Worm (Caenorhabditis elegans) whole organism, L4 larva: Measurements from ENCODE around the gene rsp-2.

Experiments
- F37D6.2 ChIP-seq: sonication (generic microtip); optimal IDR thresholded peaks from 2 replicates; lab custom pipeline; 2016; ENCODE audit warnings: mild to moderate bottlenecking, missing genetic modification characterization, missing compliant biosample characterization
- F49E8.2 ChIP-seq: sonication (generic microtip); optimal IDR thresholded peaks from 2 replicates; lab custom pipeline; 2016; ENCODE audit warnings: missing compliant biosample characterization, mild to moderate bottlenecking, missing genetic modification characterization, borderline replicate concordance
- T20F7.1 ChIP-seq: fragments of 200-800 bp; sonication (Bioruptor generic); optimal IDR thresholded peaks from 2 replicates; lab custom pipeline; 2018; ENCODE audit warnings: mild to moderate bottlenecking, missing genetic modification characterization, missing compliant biosample characterization
- T26A8.4 ChIP-seq: fragments of 200-800 bp; sonication (Bioruptor generic); IDR thresholded peaks from 2 replicates; pipeline ENCODE4 v1.3.6; 2022; ENCODE audit warnings: missing genetic modification characterization, missing compliant biosample characterization
- Y48G9A.11 ChIP-seq: fragments of 200-800 bp; sonication (Bioruptor generic); IDR thresholded peaks from 2 replicates; pipeline ENCODE4 v1.3.6; 2022; ENCODE audit warnings: missing genetic modification reagents, missing genetic modification characterization, missing compliant biosample characterization
- Y5F2A.4 ChIP-seq: fragments of 200-800 bp; sonication (Bioruptor generic); optimal IDR thresholded peaks from 2 replicates; lab custom pipeline; 2018; ENCODE audit warnings: mild to moderate bottlenecking, missing genetic modification characterization, missing compliant biosample characterization
- Y75B8A.6 ChIP-seq: fragments of 200-800 bp; sonication (Bioruptor generic); IDR thresholded peaks from 2 replicates; pipeline ENCODE4 v1.3.6; 2022; ENCODE audit warnings: missing genetic modification reagents, missing genetic modification characterization, missing compliant biosample characterization
- aha-1 ChIP-seq: fragments of 150-350 bp; peaks from one replicate; lab custom pipeline; 2014; ENCODE audit warnings: missing biosample characterization, missing genetic modification characterization
- aly-2 ChIP-seq: sonication (generic microtip); optimal IDR thresholded peaks from 2 replicates; lab custom pipeline; 2018; ENCODE audit warnings: missing biosample characterization, missing genetic modification characterization
- arid-1 ChIP-seq: fragments of 200-800 bp; sonication (Bioruptor generic); conservative IDR thresholded peaks from 2 replicates; pipeline ENCODE4 v1.3.6; 2022; ENCODE audit warnings: missing genetic modification reagents, missing genetic modification characterization, missing compliant biosample characterization
- ceh-20 ChIP-seq: fragments of 200-800 bp; sonication (Bioruptor generic); IDR thresholded peaks from 2 replicates; pipeline ENCODE4 v1.3.6; 2022; ENCODE audit warnings: missing genetic modification reagents, missing genetic modification characterization, missing compliant biosample characterization
- ceh-32 ChIP-seq: sonication (generic microtip); optimal IDR thresholded peaks from 2 replicates; lab custom pipeline; 2016; ENCODE audit warnings: mild to moderate bottlenecking, missing genetic modification characterization, missing compliant biosample characterization; ENCODE audit not compliant: poor library complexity
- ceh-62 ChIP-seq: sonication (generic microtip); optimal IDR thresholded peaks from 2 replicates; lab custom pipeline; 2017; ENCODE audit warnings: missing biosample characterization, missing genetic modification characterization
- ceh-82 ChIP-seq: sonication (generic microtip); optimal IDR thresholded peaks from 2 replicates; lab custom pipeline; 2017; ENCODE audit warnings: missing biosample characterization, missing genetic modification characterization
- ctbp-1 ChIP-seq: fragments of 200-800 bp; sonication (Bioruptor generic); IDR thresholded peaks from 2 replicates; pipeline ENCODE4 v1.3.6; 2022; ENCODE audit warnings: missing genetic modification reagents, missing genetic modification characterization, missing compliant biosample characterization
- daf-16 ChIP-seq, 3 experiments: sonication (generic microtip); optimal IDR thresholded peaks; 2 replicates each; lab custom pipeline; 2016 to 2017; ENCODE audit warnings: missing genetic modification characterization in 3 of 3, missing genetic modification reagents in 3 of 3, mild to moderate bottlenecking in 2 of 3, missing compliant biosample characterization in 2 of 3, missing biosample characterization in 1 of 3, moderate library complexity in 1 of 3
- dmd-6 ChIP-seq: fragments of 200-800 bp; sonication (Bioruptor generic); IDR thresholded peaks from 2 replicates; pipeline ENCODE4 v1.3.6; 2022; ENCODE audit warnings: missing genetic modification reagents, missing genetic modification characterization, missing compliant biosample characterization
- dpl-1 ChIP-seq: fragments of 150-350 bp; optimal IDR thresholded peaks from 2 replicates; lab custom pipeline; 2014; ENCODE audit warnings: missing biosample characterization, missing genetic modification reagents, missing genetic modification characterization
- egl-43 ChIP-seq: fragments of 200-800 bp; sonication (Bioruptor generic); IDR thresholded peaks from 2 replicates; pipeline ENCODE4 v1.3.6; 2022; ENCODE audit warnings: missing genetic modification reagents, missing genetic modification characterization, missing compliant biosample characterization
- fos-1 ChIP-seq: fragments of 150-350 bp; optimal IDR thresholded peaks from 2 replicates; lab custom pipeline; 2014; ENCODE audit warnings: missing biosample characterization, missing genetic modification characterization
- gei-8 ChIP-seq: fragments of 200-800 bp; sonication (Bioruptor generic); optimal IDR thresholded peaks from 2 replicates; lab custom pipeline; 2018; ENCODE audit warnings: mild to moderate bottlenecking, missing genetic modification characterization, missing compliant biosample characterization
- hif-1 ChIP-seq, 2 experiments: sonication (generic microtip); optimal IDR thresholded peaks; 2 replicates each; lab custom pipeline; 2016 to 2017; ENCODE audit warnings: missing compliant biosample characterization in 2 of 2, missing genetic modification characterization in 2 of 2, missing genetic modification reagents in 2 of 2, missing genotype in 2 of 2, mild to moderate bottlenecking in 1 of 2
- hlh-11 ChIP-seq: fragments of 200-800 bp; sonication (Bioruptor generic); optimal IDR thresholded peaks from 2 replicates; lab custom pipeline; 2018; ENCODE audit warnings: mild to moderate bottlenecking, missing genetic modification characterization, missing compliant biosample characterization
- hmg-1.1 ChIP-seq: fragments of 200-800 bp; sonication (Bioruptor generic); IDR thresholded peaks from 2 replicates; pipeline ENCODE4 v1.3.6; 2022; ENCODE audit warnings: missing genetic modification reagents, missing genetic modification characterization, missing compliant biosample characterization
- lim-7 ChIP-seq: fragments of 200-800 bp; sonication (Bioruptor generic); IDR thresholded peaks from 2 replicates; pipeline ENCODE4 v1.3.6; 2022; ENCODE audit warnings: missing genetic modification characterization, missing compliant biosample characterization
- lin-1 ChIP-seq: fragments of 200-800 bp; sonication (Bioruptor generic); IDR thresholded peaks from 2 replicates; pipeline ENCODE4 v1.3.6; 2022; ENCODE audit warnings: missing genetic modification reagents, missing genetic modification characterization, missing compliant biosample characterization
- lin-13 ChIP-seq: fragments of 150-350 bp; optimal IDR thresholded peaks from 2 replicates; lab custom pipeline; 2014; ENCODE audit warnings: missing biosample characterization, missing genetic modification reagents, missing genetic modification characterization
- madf-9 ChIP-seq: fragments of 200-800 bp; sonication (Bioruptor generic); conservative IDR thresholded peaks from 2 replicates; pipeline ENCODE4 v1.3.6; 2022; ENCODE audit warnings: missing genetic modification reagents, missing genetic modification characterization, missing compliant biosample characterization
- mdt-29 ChIP-seq: fragments of 200-800 bp; sonication (Bioruptor generic); IDR thresholded peaks from 2 replicates; pipeline ENCODE4 v1.3.6; 2022; ENCODE audit warnings: missing genetic modification reagents, missing genetic modification characterization, missing compliant biosample characterization
- mes-2 ChIP-seq: sonication (generic microtip); optimal IDR thresholded peaks from 2 replicates; lab custom pipeline; 2016; ENCODE audit warnings: missing genotype, mild to moderate bottlenecking, missing genetic modification characterization, missing compliant biosample characterization; ENCODE audit not compliant: poor library complexity, severe bottlenecking
- mxl-3 ChIP-seq: fragments of 200-800 bp; sonication (Bioruptor generic); optimal IDR thresholded peaks from 2 replicates; lab custom pipeline; 2018; ENCODE audit warnings: mild to moderate bottlenecking, missing genetic modification characterization, missing compliant biosample characterization
- nhr-102 ChIP-seq: sonication (generic microtip); optimal IDR thresholded peaks from 2 replicates; lab custom pipeline; 2016; ENCODE audit warnings: mild to moderate bottlenecking, missing genetic modification characterization, moderate library complexity, missing compliant biosample characterization
- nhr-237 ChIP-seq: sonication (generic microtip); optimal IDR thresholded peaks from 2 replicates; lab custom pipeline; 2017; ENCODE audit warnings: missing biosample characterization, missing genetic modification characterization
- nhr-25 ChIP-seq: sonication (generic microtip); optimal IDR thresholded peaks from 2 replicates; lab custom pipeline; 2017; ENCODE audit warnings: missing genetic modification characterization, mild to moderate bottlenecking, missing compliant biosample characterization, antibody characterized with exemption, moderate library complexity, borderline replicate concordance; ENCODE audit not compliant: insufficient read depth
- nhr-28 ChIP-seq: fragments of 150-350 bp; optimal IDR thresholded peaks from 2 replicates; lab custom pipeline; 2014; ENCODE audit warnings: missing biosample characterization, missing genetic modification characterization
- nhr-77 ChIP-seq: fragments of 150-350 bp; optimal IDR thresholded peaks from 2 replicates; lab custom pipeline; 2014; ENCODE audit warnings: missing biosample characterization, missing genetic modification characterization
- pha-4 ChIP-seq, 2 experiments: fragments of 150-350 bp in 1 of 2; fragments of 200-800 bp in 1 of 2; sonication (Bioruptor generic) in 1 of 2; IDR thresholded peaks in 1 of 2; optimal IDR thresholded peaks in 1 of 2; 2 replicates each; pipeline versions ENCODE4 v1.3.6 to Lab custom; 2014 to 2022; ENCODE audit warnings: missing genetic modification characterization in 2 of 2, missing genetic modification reagents in 2 of 2, missing biosample characterization in 1 of 2, missing compliant biosample characterization in 1 of 2
- php-3 ChIP-seq: fragments of 200-800 bp; sonication (Bioruptor generic); IDR thresholded peaks from 2 replicates; pipeline ENCODE4 v1.3.6; 2022; ENCODE audit warnings: missing genetic modification reagents, missing genetic modification characterization, missing compliant biosample characterization
- pqm-1 ChIP-seq: sonication (generic microtip); optimal IDR thresholded peaks from 2 replicates; lab custom pipeline; 2017; ENCODE audit warnings: missing biosample characterization, missing genetic modification characterization
- saeg-2 ChIP-seq: fragments of 200-800 bp; sonication (Bioruptor generic); IDR thresholded peaks from 2 replicates; pipeline ENCODE4 v1.3.6; 2022; ENCODE audit warnings: missing genetic modification reagents, missing genetic modification characterization, missing compliant biosample characterization
- set-16 ChIP-seq: fragments of 200-800 bp; sonication (Bioruptor generic); IDR thresholded peaks from 2 replicates; pipeline ENCODE4 v1.3.6; 2022; ENCODE audit warnings: missing genetic modification reagents, missing genetic modification characterization, missing compliant biosample characterization
- skn-1 ChIP-seq: fragments of 150-350 bp; optimal IDR thresholded peaks from 2 replicates; lab custom pipeline; 2014; ENCODE audit warnings: missing biosample characterization, missing genetic modification characterization
- snpc-1.2 ChIP-seq: fragments of 200-800 bp; sonication (Bioruptor generic); IDR thresholded peaks from 2 replicates; pipeline ENCODE4 v1.3.6; 2022; ENCODE audit warnings: missing genetic modification reagents, missing genetic modification characterization, missing compliant biosample characterization
- spr-3 ChIP-seq: fragments of 200-800 bp; sonication (Bioruptor generic); optimal IDR thresholded peaks from 2 replicates; lab custom pipeline; 2018; ENCODE audit warnings: mild to moderate bottlenecking, missing genetic modification characterization, missing compliant biosample characterization
- tag-97 ChIP-seq: fragments of 200-800 bp; sonication (Bioruptor generic); IDR thresholded peaks from 2 replicates; pipeline ENCODE4 v1.3.6; 2022; ENCODE audit warnings: missing genetic modification characterization, missing compliant biosample characterization
- tra-1 ChIP-seq: fragments of 200-800 bp; sonication (Bioruptor generic); IDR thresholded peaks from 2 replicates; pipeline ENCODE4 v1.3.6; 2022; ENCODE audit warnings: missing genetic modification reagents, missing genetic modification characterization, missing compliant biosample characterization
- unc-130 ChIP-seq: sonication (generic microtip); optimal IDR thresholded peaks from 2 replicates; lab custom pipeline; 2016; ENCODE audit warnings: missing genetic modification reagents, missing genetic modification characterization, missing compliant biosample characterization
- ztf-11 ChIP-seq: fragments of 150-350 bp; optimal IDR thresholded peaks from 2 replicates; lab custom pipeline; 2014; ENCODE audit warnings: missing biosample characterization, missing genetic modification characterization
- ztf-7 ChIP-seq: fragments of 150-350 bp; optimal IDR thresholded peaks from 2 replicates; lab custom pipeline; 2014; ENCODE audit warnings: missing biosample characterization, missing genetic modification characterization

Gene rsp-2

ce11 chrII:11464427-11464944 is 11.7 kb upstream of the rsp-2 start, which contains the start of the genes aars-1 and rga-1:
Gene aars-1 (minus strand): TSS chrII:11464497.
Gene rga-1 (plus strand): TSS chrII:11464894.
- TF ChIP-seq Y75B8A.6 (GFP tag; lab: Robert Waterston, UW) = no peak
- 0 out of 2 replicates have a peak, but pooled peaks have one; percentile 12 for TF ChIP-seq arid-1 (GFP tag; lab: Robert Waterston, UW)
- TF ChIP-seq dmd-6 (GFP tag; lab: Robert Waterston, UW) = peak; percentile 81
- TF ChIP-seq fos-1 (tag; lab: Kevin White, UChicago) = no peak
- 0 out of 2 replicates have a peak, but pooled peaks have one; percentile 23 for TF ChIP-seq saeg-2 (GFP tag; lab: Robert Waterston, UW)
- no peak for TF ChIP-seq F37D6.2
- no peak for TF ChIP-seq tag-97 (GFP tag; lab: Robert Waterston, UW)
- no peak for TF ChIP-seq set-16
- peak; percentile 22 for TF ChIP-seq lin-13 (GFP tag; lab: Kevin White, UChicago)
- peak; percentile 74 for TF ChIP-seq php-3 (GFP tag; lab: Robert Waterston, UW)
- TF ChIP-seq lin-1 (GFP tag; lab: Robert Waterston, UW) = peak; percentile 94
- TF ChIP-seq ceh-32 (tag; lab: Kevin White, UChicago) = no peak
- no peak for TF ChIP-seq Y5F2A.4 (GFP tag; lab: Kevin White, UChicago)
- no peak for TF ChIP-seq ceh-82 (tag; lab: Kevin White, UChicago)
- peak; percentile 56 for TF ChIP-seq T20F7.1 (GFP tag; lab: Kevin White, UChicago)
- TF ChIP-seq skn-1 (tag; lab: Kevin White, UChicago) = no peak
- peak; percentile 20 for TF ChIP-seq nhr-77 (tag; lab: Kevin White, UChicago)
- TF ChIP-seq egl-43 = no peak
- no peak for TF ChIP-seq unc-130 (GFP tag; lab: Kevin White, UChicago)
- no peak for TF ChIP-seq aly-2 (tag; lab: Kevin White, UChicago)
- TF ChIP-seq tra-1 (GFP tag; lab: Robert Waterston, UW) = peak; percentile 46; the same call in 1 of the 2 replicates
- peak; percentile 54 for TF ChIP-seq dpl-1 (GFP tag; lab: Kevin White, UChicago)
- no peak for TF ChIP-seq snpc-1.2 (GFP tag; lab: Robert Waterston, UW)
- TF ChIP-seq aha-1 = peak; percentile 96
- TF ChIP-seq nhr-237 (tag; lab: Kevin White, UChicago) = no peak
- TF ChIP-seq ceh-62 (tag; lab: Kevin White, UChicago) = no peak
- TF ChIP-seq nhr-102 (tag; lab: Kevin White, UChicago) = peak; percentile 30
- TF ChIP-seq gei-8 (GFP tag; lab: Kevin White, UChicago) = no peak
- peak in 1 of 2 experiments; percentile 3 for TF ChIP-seq daf-16 (GFP tag; optimal IDR thresholded peaks at IDR 0.05; lab: Kevin White, UChicago)
- peak; percentile 68 for TF ChIP-seq daf-16 (tag; optimal IDR thresholded peaks at IDR 0.05; lab: Kevin White, UChicago)
- TF ChIP-seq spr-3 (GFP tag; lab: Kevin White, UChicago) = no peak
- TF ChIP-seq ceh-20 (GFP tag; lab: Robert Waterston, UW) = no peak
- peak; percentile 86 for TF ChIP-seq nhr-28 (tag; lab: Kevin White, UChicago)
- TF ChIP-seq mes-2 (tag; lab: Kevin White, UChicago) = peak; percentile 79
- TF ChIP-seq F49E8.2 (tag; lab: Kevin White, UChicago) = no peak
- TF ChIP-seq lim-7 (GFP tag; lab: Robert Waterston, UW) = no peak
- peak; percentile 63; the same call in 1 of the 2 replicates for TF ChIP-seq T26A8.4 (GFP tag; lab: Robert Waterston, UW)
- no peak for TF ChIP-seq nhr-25 (tag; lab: Kevin White, UChicago)
- TF ChIP-seq mdt-29 (GFP tag; lab: Robert Waterston, UW) = no peak
- TF ChIP-seq hmg-1.1 (GFP tag; lab: Robert Waterston, UW) = peak; percentile 45; the same call in 1 of the 2 replicates
- TF ChIP-seq ztf-7 = no peak
- TF ChIP-seq pha-4 (GFP tag; IDR thresholded peaks at IDR 0.05; lab: Robert Waterston, UW) = peak; percentile 65; the same call in 1 of the 2 replicates
- TF ChIP-seq pha-4 (tag; optimal IDR thresholded peaks at IDR 0.05; lab: Kevin White, UChicago) = no peak
- peak; percentile 46 for TF ChIP-seq pqm-1
- TF ChIP-seq Y48G9A.11 (GFP tag; lab: Robert Waterston, UW) = no peak
- TF ChIP-seq madf-9 (GFP tag; lab: Robert Waterston, UW) = no peak
- peak; percentile 94 for TF ChIP-seq hlh-11 (tag; lab: Kevin White, UChicago)
- no peak for TF ChIP-seq ctbp-1
- no peak for TF ChIP-seq ztf-11 (tag; lab: Kevin White, UChicago)
- peak in 1 of 2 experiments; percentile 19 for TF ChIP-seq hif-1 (tag; optimal IDR thresholded peaks at IDR 0.05; lab: Kevin White, UChicago)
- TF ChIP-seq mxl-3 (GFP tag; lab: Kevin White, UChicago) = peak; percentile 91
